Worm (Caenorhabditis elegans) whole organism, L1 larva: Measurements from ENCODE around the gene DH11.2.

Source experiments
- C04F5.9 ChIP-seq: sonication (generic microtip); optimal IDR thresholded peaks from 2 replicates; lab custom pipeline; 2016; ENCODE audit warnings: missing genetic modification characterization, missing compliant biosample characterization
- C34B4.2 ChIP-seq: sonication (generic microtip); optimal IDR thresholded peaks from 2 replicates; lab custom pipeline; 2017; ENCODE audit warnings: mild to moderate bottlenecking, missing genetic modification characterization, missing compliant biosample characterization
- F16B12.6 ChIP-seq: fragments of 150-350 bp; optimal IDR thresholded peaks from 2 replicates; lab custom pipeline; 2014; ENCODE audit warnings: missing biosample characterization, missing genetic modification characterization
- aha-1 ChIP-seq: fragments of 150-350 bp; optimal IDR thresholded peaks from 2 replicates; lab custom pipeline; 2014; ENCODE audit warnings: missing biosample characterization, missing genetic modification characterization
- aly-2 ChIP-seq: fragments of 150-350 bp; optimal IDR thresholded peaks from 2 replicates; lab custom pipeline; 2014; ENCODE audit warnings: missing biosample characterization, missing genetic modification characterization
- ceh-82 ChIP-seq, 3 experiments: fragments of 150-350 bp in 1 of 3; sonication (generic microtip) in 2 of 3; optimal IDR thresholded peaks; 2 replicates each; lab custom pipeline; 2014 to 2017; ENCODE audit warnings: missing biosample characterization in 3 of 3, missing genetic modification characterization in 3 of 3
- ceh-90 ChIP-seq: sonication (generic microtip); optimal IDR thresholded peaks from 2 replicates; lab custom pipeline; 2016; ENCODE audit warnings: missing genetic modification characterization, missing compliant biosample characterization
- ces-1 ChIP-seq: fragments of 150-350 bp; optimal IDR thresholded peaks from 2 replicates; lab custom pipeline; 2014; ENCODE audit warnings: missing biosample characterization, missing genetic modification reagents, missing genetic modification characterization
- dpl-1 ChIP-seq, 3 experiments: fragments of 150-350 bp in 2 of 3; sonication (generic microtip) in 1 of 3; optimal IDR thresholded peaks; 2 replicates each; lab custom pipeline; 2014 to 2017; ENCODE audit warnings: missing biosample characterization in 3 of 3, missing genetic modification characterization in 3 of 3, missing genetic modification reagents in 3 of 3
- efl-1 ChIP-seq, 4 experiments: fragments of 150-350 bp; optimal IDR thresholded peaks in 3 of 4; peaks in 1 of 4; 1 replicate in 1 of 4; 2 replicates in 3 of 4; lab custom pipeline; 2014; ENCODE audit warnings: missing biosample characterization in 2 of 4, missing genetic modification characterization in 2 of 4, missing genetic modification reagents in 2 of 4
- efl-3 ChIP-seq: fragments of 200-800 bp; sonication (Bioruptor generic); optimal IDR thresholded peaks from 2 replicates; lab custom pipeline; 2018; ENCODE audit warnings: mild to moderate bottlenecking, missing genetic modification characterization, missing compliant biosample characterization
- egl-13 ChIP-seq: sonication (generic microtip); optimal IDR thresholded peaks from 2 replicates; lab custom pipeline; 2016; ENCODE audit warnings: missing genotype, missing genetic modification reagents, missing genetic modification characterization, missing compliant biosample characterization
- elt-2 ChIP-seq: sonication (generic microtip); optimal IDR thresholded peaks from 2 replicates; lab custom pipeline; 2016; ENCODE audit warnings: missing genetic modification characterization, mild to moderate bottlenecking, inconsistent platforms, missing compliant biosample characterization, missing genetic modification reagents
- ets-5 ChIP-seq: fragments of 200-800 bp; sonication (Bioruptor generic); IDR thresholded peaks from 2 replicates; pipeline ENCODE4 v1.3.6; 2022; ENCODE audit warnings: missing genetic modification characterization, missing compliant biosample characterization
- fkh-8 ChIP-seq: sonication (generic microtip); optimal IDR thresholded peaks from 2 replicates; lab custom pipeline; 2016; ENCODE audit warnings: mild to moderate bottlenecking, missing genetic modification characterization, missing compliant biosample characterization
- hpl-2 ChIP-seq: fragments of 150-350 bp; optimal IDR thresholded peaks from 2 replicates; lab custom pipeline; 2014; ENCODE audit warnings: missing biosample characterization, missing genetic modification reagents, missing genetic modification characterization
- isw-1 ChIP-seq: fragments of 200-800 bp; sonication (Bioruptor generic); IDR thresholded peaks from 2 replicates; pipeline ENCODE4 v1.3.6; 2022; ENCODE audit warnings: missing genetic modification characterization, missing compliant biosample characterization
- jun-1 ChIP-seq: fragments of 150-350 bp; optimal IDR thresholded peaks from 2 replicates; lab custom pipeline; 2014; ENCODE audit warnings: missing biosample characterization, missing genetic modification reagents, missing genetic modification characterization
- lin-13 ChIP-seq: fragments of 150-350 bp; optimal IDR thresholded peaks from 2 replicates; lab custom pipeline; 2014; ENCODE audit warnings: missing biosample characterization, missing genetic modification reagents, missing genetic modification characterization
- lin-14 ChIP-seq: fragments of 200-800 bp; sonication (Bioruptor generic); optimal IDR thresholded peaks from 2 replicates; lab custom pipeline; 2018; ENCODE audit warnings: mild to moderate bottlenecking, missing genetic modification characterization, moderate library complexity, missing compliant biosample characterization
- lin-15B ChIP-seq: fragments of 150-350 bp; sonication (generic microtip); optimal IDR thresholded peaks from 3 replicates; lab custom pipeline; 2014; ENCODE audit warnings: missing biosample characterization, missing genetic modification characterization
- lin-39 ChIP-seq: fragments of 150-350 bp; optimal IDR thresholded peaks from 2 replicates; lab custom pipeline; 2014; ENCODE audit warnings: missing biosample characterization, missing genetic modification reagents, missing genetic modification characterization
- lir-3 ChIP-seq: sonication (generic microtip); optimal IDR thresholded peaks from 2 replicates; lab custom pipeline; 2016; ENCODE audit warnings: mild to moderate bottlenecking, missing genetic modification characterization, moderate library complexity, missing compliant biosample characterization; ENCODE audit not compliant: poor library complexity
- lsy-2 ChIP-seq, 2 experiments: fragments of 150-350 bp; optimal IDR thresholded peaks; 2 replicates each; lab custom pipeline; 2014; ENCODE audit warnings: missing biosample characterization in 2 of 2, missing genetic modification characterization in 2 of 2
- mab-9 ChIP-seq: fragments of 200-800 bp; sonication (Bioruptor generic); IDR thresholded peaks from 2 replicates; pipeline ENCODE4 v1.3.6; 2022; ENCODE audit warnings: missing genetic modification reagents, missing genetic modification characterization, missing compliant biosample characterization
- mdl-1 ChIP-seq, 2 experiments: fragments of 150-350 bp; optimal IDR thresholded peaks; 2 replicates each; lab custom pipeline; 2014 to 2017; ENCODE audit warnings: missing biosample characterization in 2 of 2, missing genetic modification characterization in 2 of 2, inconsistent platforms in 1 of 2
- mef-2 ChIP-seq: fragments of 150-350 bp; optimal IDR thresholded peaks from 2 replicates; lab custom pipeline; 2014; ENCODE audit warnings: missing biosample characterization, missing genetic modification characterization
- mep-1 ChIP-seq: fragments of 150-350 bp; optimal IDR thresholded peaks from 2 replicates; lab custom pipeline; 2014; ENCODE audit warnings: missing biosample characterization, missing genetic modification characterization
- nhr-11 ChIP-seq: fragments of 150-350 bp; optimal IDR thresholded peaks from 2 replicates; lab custom pipeline; 2014; ENCODE audit warnings: missing biosample characterization, missing genetic modification characterization
- nhr-12 ChIP-seq: sonication (generic microtip); optimal IDR thresholded peaks from 2 replicates; lab custom pipeline; 2017; ENCODE audit warnings: missing biosample characterization, missing genetic modification characterization
- nhr-237 ChIP-seq: fragments of 150-350 bp; optimal IDR thresholded peaks from 2 replicates; lab custom pipeline; 2014; ENCODE audit warnings: missing biosample characterization, missing genetic modification characterization
- nhr-28 ChIP-seq: fragments of 150-350 bp; optimal IDR thresholded peaks from 2 replicates; lab custom pipeline; 2014; ENCODE audit warnings: missing biosample characterization, missing genetic modification characterization
- nhr-47 ChIP-seq: sonication (generic microtip); optimal IDR thresholded peaks from 2 replicates; lab custom pipeline; 2016; ENCODE audit warnings: mild to moderate bottlenecking, missing genetic modification characterization, moderate library complexity, missing compliant biosample characterization
- nhr-71 ChIP-seq: sonication (generic microtip); optimal IDR thresholded peaks from 2 replicates; lab custom pipeline; 2016; ENCODE audit warnings: mild to moderate bottlenecking, missing genetic modification characterization, moderate library complexity, missing compliant biosample characterization
- nhr-77 ChIP-seq: fragments of 150-350 bp; optimal IDR thresholded peaks from 2 replicates; lab custom pipeline; 2014; ENCODE audit warnings: missing biosample characterization, missing genetic modification characterization
- nhr-84 ChIP-seq: sonication (generic microtip); optimal IDR thresholded peaks from 2 replicates; lab custom pipeline; 2017; ENCODE audit warnings: missing biosample characterization, missing genetic modification characterization
- nhr-85 ChIP-seq: sonication (generic microtip); peaks from one replicate; lab custom pipeline; 2016; ENCODE audit warnings: missing genetic modification characterization, inconsistent platforms, missing compliant biosample characterization
- nhr-90 ChIP-seq: sonication (generic microtip); optimal IDR thresholded peaks from 2 replicates; lab custom pipeline; 2016; ENCODE audit warnings: mild to moderate bottlenecking, missing genetic modification characterization, missing compliant biosample characterization; ENCODE audit not compliant: poor library complexity
- pax-3 ChIP-seq: fragments of 200-800 bp; sonication (Bioruptor generic); optimal IDR thresholded peaks from 2 replicates; lab custom pipeline; 2018; ENCODE audit warnings: mild to moderate bottlenecking, missing genetic modification characterization, moderate library complexity, missing compliant biosample characterization
- pqm-1 ChIP-seq: sonication (generic microtip); optimal IDR thresholded peaks from 3 replicates; lab custom pipeline; 2017; ENCODE audit warnings: missing biosample characterization, missing genetic modification characterization
- skn-1 ChIP-seq: fragments of 150-350 bp; optimal IDR thresholded peaks from 2 replicates; lab custom pipeline; 2014; ENCODE audit warnings: missing biosample characterization, missing genetic modification characterization
- snpc-4 ChIP-seq: fragments of 150-350 bp; optimal IDR thresholded peaks from 2 replicates; lab custom pipeline; 2014; ENCODE audit warnings: missing biosample characterization, missing genetic modification characterization
- sptf-1 ChIP-seq: fragments of 150-350 bp; optimal IDR thresholded peaks from 2 replicates; lab custom pipeline; 2014; ENCODE audit warnings: missing biosample characterization, missing genetic modification characterization
- sup-37 ChIP-seq: fragments of 200-800 bp; sonication (Bioruptor generic); optimal IDR thresholded peaks from 2 replicates; lab custom pipeline; 2018; ENCODE audit warnings: mild to moderate bottlenecking, missing genetic modification characterization, missing compliant biosample characterization
- swsn-7 ChIP-seq: sonication (generic microtip); optimal IDR thresholded peaks from 2 replicates; lab custom pipeline; 2016; ENCODE audit warnings: missing genetic modification characterization, missing compliant biosample characterization
- tbx-2 ChIP-seq: sonication (generic microtip); optimal IDR thresholded peaks from 2 replicates; lab custom pipeline; 2016; ENCODE audit warnings: missing genetic modification characterization, missing compliant biosample characterization
- unc-130 ChIP-seq: fragments of 150-350 bp; optimal IDR thresholded peaks from 2 replicates; lab custom pipeline; 2017; ENCODE audit warnings: missing biosample characterization, missing genetic modification characterization, inconsistent platforms
- unc-30 ChIP-seq: sonication (generic microtip); optimal IDR thresholded peaks from 2 replicates; lab custom pipeline; 2017; ENCODE audit warnings: missing biosample characterization, missing genetic modification characterization
- unc-62 ChIP-seq: fragments of 150-350 bp; optimal IDR thresholded peaks from 2 replicates; lab custom pipeline; 2014; ENCODE audit warnings: missing biosample characterization, missing genetic modification reagents, missing genetic modification characterization
- vab-15 ChIP-seq: sonication (generic microtip); optimal IDR thresholded peaks from 2 replicates; lab custom pipeline; 2017; ENCODE audit warnings: missing genotype, mild to moderate bottlenecking, missing genetic modification characterization, missing compliant biosample characterization
- xbp-1 ChIP-seq: sonication (generic microtip); optimal IDR thresholded peaks from 2 replicates; lab custom pipeline; 2016; ENCODE audit warnings: missing genetic modification characterization, missing compliant biosample characterization
- ztf-11 ChIP-seq, 2 experiments: sonication (generic microtip); optimal IDR thresholded peaks; 2 replicates each; lab custom pipeline; 2016 to 2017; ENCODE audit warnings: missing genetic modification characterization in 2 of 2, missing biosample characterization in 1 of 2, missing compliant biosample characterization in 1 of 2
- ztf-4 ChIP-seq: fragments of 150-350 bp; optimal IDR thresholded peaks from 2 replicates; lab custom pipeline; 2014; ENCODE audit warnings: missing biosample characterization, missing genetic modification characterization

DH11.2 gene

DNA sequence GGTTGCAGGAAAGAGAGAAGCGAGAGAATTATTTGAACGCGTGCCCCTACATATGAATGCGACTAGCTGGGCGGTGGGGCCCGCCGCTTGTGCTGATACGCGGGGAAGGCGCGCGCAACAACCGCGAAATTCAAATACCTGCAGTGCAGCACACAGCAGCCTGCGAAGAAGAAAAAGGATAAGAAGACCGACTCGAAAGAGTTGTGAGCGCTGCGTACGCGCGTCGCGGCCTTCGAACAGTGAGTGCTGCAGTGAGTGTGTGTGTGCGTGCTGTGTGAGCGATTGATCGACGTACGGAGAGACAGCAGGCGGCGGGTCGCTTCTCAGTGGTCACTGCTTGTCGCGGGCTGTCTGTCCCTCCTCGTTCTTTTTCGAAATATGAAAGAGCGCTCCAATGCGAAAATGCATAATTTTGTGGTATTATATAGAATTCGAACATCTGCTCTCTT is 15.7 kb downstream of the DH11.2 start (continued):
- TF ChIP-seq mdl-1 (tag; optimal IDR thresholded peaks at IDR 0.05; lab: Kevin White, UChicago) (peak in 1 of 2 experiments; percentile 72), nhr-90 (tag; lab: Kevin White, UChicago) (peak; percentile 35), nhr-85 (tag; lab: Kevin White, UChicago) (peak; percentile 75), unc-30 (no peak), egl-13 (tag; lab: Kevin White, UChicago) (peak; percentile 48), ztf-4 (no peak), ztf-11 (tag; optimal IDR thresholded peaks at IDR 0.05; lab: Kevin White, UChicago) (peak in 1 of 2 experiments; percentile 51), nhr-77 (tag; lab: Kevin White, UChicago) (peak; percentile 77), nhr-84 (no peak), vab-15 (tag; lab: Kevin White, UChicago) (peak; percentile 32), snpc-4 (tag; lab: Kevin White, UChicago) (peak; percentile 46), efl-1 (optimal IDR thresholded peaks at IDR 0.05; lab: Kevin White, UChicago) (peak; percentile 63 to 70), efl-1 (GFP tag; optimal IDR thresholded peaks at IDR 0.05 in 1 of 2; lab: Kevin White, UChicago) (peak; percentile 65 to 95), sptf-1 (tag; lab: Kevin White, UChicago) (no peak), tbx-2 (peak; percentile 66), nhr-71 (tag; lab: Kevin White, UChicago) (peak; percentile 79), skn-1 (tag; lab: Kevin White, UChicago) (peak; percentile 63), lin-15B (tag; lab: Kevin White, UChicago) (peak; percentile 83), ceh-90 (tag; lab: Kevin White, UChicago) (no peak), mab-9 (GFP tag; lab: Robert Waterston, UW) (peak; percentile 48; the same call in 1 of the 2 replicates), ets-5 (GFP tag; lab: Robert Waterston, UW) (no peak), F16B12.6 (no peak), xbp-1 (peak; percentile 50), lin-13 (GFP tag; lab: Kevin White, UChicago) (peak; percentile 71), lsy-2 (tag; optimal IDR thresholded peaks at IDR 0.05; lab: Kevin White, UChicago) (peak; percentile 58 to 83), C34B4.2 (tag; lab: Kevin White, UChicago) (no peak), nhr-47 (tag; lab: Kevin White, UChicago) (peak; percentile 76), swsn-7 (tag; lab: Kevin White, UChicago) (peak; percentile 90), nhr-237 (tag; lab: Kevin White, UChicago) (no peak), nhr-12 (no peak), lin-39 (tag; lab: Kevin White, UChicago) (no peak), unc-62 (GFP tag; lab: Kevin White, UChicago) (no peak), dpl-1 (GFP tag; optimal IDR thresholded peaks at IDR 0.05; lab: Kevin White, UChicago) (peak; percentile 41 to 65 (median 41)), pax-3 (tag; lab: Kevin White, UChicago) (peak; percentile 72), ces-1 (no peak), aha-1 (no peak), pqm-1 (no peak), hpl-2 (no peak), mef-2 (peak; percentile 46), isw-1 (GFP tag; lab: Robert Waterston, UW) (peak; percentile 48), ceh-82 (tag; optimal IDR thresholded peaks at IDR 0.05; lab: Kevin White, UChicago) (peak in 2 of 3 experiments; percentile 49 to 76), lir-3 (peak; percentile 99), nhr-28 (tag; lab: Kevin White, UChicago) (no peak), jun-1 (peak; percentile 85), lin-14 (GFP tag; lab: Kevin White, UChicago) (peak; percentile 95), C04F5.9 (tag; lab: Kevin White, UChicago) (no peak), unc-130 (tag; lab: Kevin White, UChicago) (no peak), fkh-8 (peak; percentile 91), mep-1 (tag; lab: Kevin White, UChicago) (peak; percentile 16), elt-2 (tag; lab: Kevin White, UChicago) (peak; percentile 30), sup-37 (no peak), nhr-11 (tag; lab: Kevin White, UChicago) (no peak), aly-2 (tag; lab: Kevin White, UChicago) (no peak), efl-3 (GFP tag; lab: Kevin White, UChicago) (no peak)
